Worm (Caenorhabditis elegans) whole organism, L4 larva: ENCODE results near the gene R09E10.13.
A peak's percentile ranks its signal among the peaks of the same experiment; 100 is the strongest.

Experiments used
- D1046.2 ChIP-seq: fragments of 200-800 bp; sonication (Bioruptor generic); IDR thresholded peaks from 2 replicates; pipeline ENCODE4 v1.3.6; 2022; ENCODE audit warnings: missing genetic modification characterization, missing compliant biosample characterization
- F10B5.3 ChIP-seq: sonication (generic microtip); optimal IDR thresholded peaks from 2 replicates; lab custom pipeline; 2016; ENCODE audit warnings: mild to moderate bottlenecking, missing genetic modification characterization, missing compliant biosample characterization
- F26F4.8 ChIP-seq: fragments of 200-800 bp; sonication (Bioruptor generic); conservative IDR thresholded peaks from 2 replicates; pipeline ENCODE4 v1.3.6; 2022; ENCODE audit warnings: missing genetic modification characterization, missing compliant biosample characterization
- F37D6.2 ChIP-seq: sonication (generic microtip); optimal IDR thresholded peaks from 2 replicates; lab custom pipeline; 2016; ENCODE audit warnings: mild to moderate bottlenecking, missing genetic modification characterization, missing compliant biosample characterization
- F44E2.7 ChIP-seq: fragments of 200-800 bp; sonication (Bioruptor generic); IDR thresholded peaks from 2 replicates; pipeline ENCODE4 v2.1.2; 2022; ENCODE audit warnings: missing genetic modification characterization, missing compliant biosample characterization
- F49E8.2 ChIP-seq: sonication (generic microtip); optimal IDR thresholded peaks from 2 replicates; lab custom pipeline; 2016; ENCODE audit warnings: missing compliant biosample characterization, mild to moderate bottlenecking, missing genetic modification characterization, borderline replicate concordance
- T20F7.1 ChIP-seq: fragments of 200-800 bp; sonication (Bioruptor generic); optimal IDR thresholded peaks from 2 replicates; lab custom pipeline; 2018; ENCODE audit warnings: mild to moderate bottlenecking, missing genetic modification characterization, missing compliant biosample characterization
- Y48G9A.11 ChIP-seq: fragments of 200-800 bp; sonication (Bioruptor generic); IDR thresholded peaks from 2 replicates; pipeline ENCODE4 v1.3.6; 2022; ENCODE audit warnings: missing genetic modification reagents, missing genetic modification characterization, missing compliant biosample characterization
- ZK546.5 ChIP-seq, 2 experiments: sonication (generic microtip); optimal IDR thresholded peaks; 2 replicates each; lab custom pipeline; 2017; ENCODE audit warnings: missing biosample characterization in 2 of 2, missing genetic modification characterization in 2 of 2
- ama-1 ChIP-seq: fragments of 150-350 bp; optimal IDR thresholded peaks from 2 replicates; lab custom pipeline; 2014; ENCODE audit warnings: inconsistent platforms, mixed read lengths
- arid-1 ChIP-seq: fragments of 200-800 bp; sonication (Bioruptor generic); conservative IDR thresholded peaks from 2 replicates; pipeline ENCODE4 v1.3.6; 2022; ENCODE audit warnings: missing genetic modification reagents, missing genetic modification characterization, missing compliant biosample characterization
- attf-4 ChIP-seq: sonication (generic microtip); optimal IDR thresholded peaks from 3 replicates; lab custom pipeline; 2017; ENCODE audit warnings: missing biosample characterization, missing genetic modification characterization
- ceh-20 ChIP-seq: fragments of 200-800 bp; sonication (Bioruptor generic); IDR thresholded peaks from 2 replicates; pipeline ENCODE4 v1.3.6; 2022; ENCODE audit warnings: missing genetic modification reagents, missing genetic modification characterization, missing compliant biosample characterization
- ceh-28 ChIP-seq: fragments of 150-350 bp; optimal IDR thresholded peaks from 2 replicates; lab custom pipeline; 2014; ENCODE audit warnings: missing biosample characterization, missing genetic modification reagents, missing genetic modification characterization
- ceh-32 ChIP-seq: sonication (generic microtip); optimal IDR thresholded peaks from 2 replicates; lab custom pipeline; 2016; ENCODE audit warnings: mild to moderate bottlenecking, missing genetic modification characterization, missing compliant biosample characterization; ENCODE audit not compliant: poor library complexity
- ceh-82 ChIP-seq: sonication (generic microtip); optimal IDR thresholded peaks from 2 replicates; lab custom pipeline; 2017; ENCODE audit warnings: missing biosample characterization, missing genetic modification characterization
- ces-1 ChIP-seq: fragments of 150-350 bp; sonication (generic microtip); optimal IDR thresholded peaks from 4 replicates; lab custom pipeline; 2014; ENCODE audit warnings: missing biosample characterization, missing genetic modification reagents, missing genetic modification characterization
- daf-12 ChIP-seq: fragments of 150-350 bp; optimal IDR thresholded peaks from 2 replicates; lab custom pipeline; 2014; ENCODE audit warnings: missing biosample characterization, missing genetic modification reagents, missing genetic modification characterization
- dmd-8 ChIP-seq: fragments of 200-800 bp; sonication (Bioruptor generic); IDR thresholded peaks from 2 replicates; pipeline ENCODE4 v1.3.6; 2022; ENCODE audit warnings: missing genetic modification characterization, missing compliant biosample characterization
- dpl-1 ChIP-seq: fragments of 150-350 bp; optimal IDR thresholded peaks from 2 replicates; lab custom pipeline; 2014; ENCODE audit warnings: missing biosample characterization, missing genetic modification reagents, missing genetic modification characterization
- dve-1 ChIP-seq: sonication (generic microtip); optimal IDR thresholded peaks from 2 replicates; lab custom pipeline; 2017; ENCODE audit warnings: antibody characterized with exemption, mild to moderate bottlenecking, missing genetic modification characterization, missing compliant biosample characterization; ENCODE audit not compliant: insufficient read depth
- hif-1 ChIP-seq, 2 experiments: sonication (generic microtip); optimal IDR thresholded peaks; 2 replicates each; lab custom pipeline; 2016 to 2017; ENCODE audit warnings: missing compliant biosample characterization in 2 of 2, missing genetic modification characterization in 2 of 2, missing genetic modification reagents in 2 of 2, missing genotype in 2 of 2, mild to moderate bottlenecking in 1 of 2
- hlh-11 ChIP-seq: fragments of 200-800 bp; sonication (Bioruptor generic); optimal IDR thresholded peaks from 2 replicates; lab custom pipeline; 2018; ENCODE audit warnings: mild to moderate bottlenecking, missing genetic modification characterization, missing compliant biosample characterization
- hmg-1.1 ChIP-seq: fragments of 200-800 bp; sonication (Bioruptor generic); IDR thresholded peaks from 2 replicates; pipeline ENCODE4 v1.3.6; 2022; ENCODE audit warnings: missing genetic modification reagents, missing genetic modification characterization, missing compliant biosample characterization
- lin-15B ChIP-seq: fragments of 150-350 bp; sonication (generic microtip); optimal IDR thresholded peaks from 3 replicates; lab custom pipeline; 2014; ENCODE audit warnings: missing biosample characterization, missing genetic modification characterization
- lin-39 ChIP-seq: fragments of 150-350 bp; optimal IDR thresholded peaks from 2 replicates; lab custom pipeline; 2014; ENCODE audit warnings: missing biosample characterization, missing genetic modification reagents, missing genetic modification characterization
- lir-3 ChIP-seq: sonication (generic microtip); optimal IDR thresholded peaks from 2 replicates; lab custom pipeline; 2016; ENCODE audit warnings: mild to moderate bottlenecking, missing genetic modification characterization, missing compliant biosample characterization
- madf-5 ChIP-seq, 2 experiments: fragments of 200-800 bp; sonication (Bioruptor generic); IDR thresholded peaks; 2 replicates each; pipeline ENCODE4 v1.3.6; 2022; ENCODE audit warnings: missing compliant biosample characterization in 2 of 2, missing genetic modification characterization in 2 of 2
- madf-9 ChIP-seq: fragments of 200-800 bp; sonication (Bioruptor generic); conservative IDR thresholded peaks from 2 replicates; pipeline ENCODE4 v1.3.6; 2022; ENCODE audit warnings: missing genetic modification reagents, missing genetic modification characterization, missing compliant biosample characterization
- mdt-29 ChIP-seq: fragments of 200-800 bp; sonication (Bioruptor generic); IDR thresholded peaks from 2 replicates; pipeline ENCODE4 v1.3.6; 2022; ENCODE audit warnings: missing genetic modification reagents, missing genetic modification characterization, missing compliant biosample characterization
- mes-2 ChIP-seq: sonication (generic microtip); optimal IDR thresholded peaks from 2 replicates; lab custom pipeline; 2016; ENCODE audit warnings: missing genotype, mild to moderate bottlenecking, missing genetic modification characterization, missing compliant biosample characterization; ENCODE audit not compliant: poor library complexity, severe bottlenecking
- nhr-102 ChIP-seq: sonication (generic microtip); optimal IDR thresholded peaks from 2 replicates; lab custom pipeline; 2016; ENCODE audit warnings: mild to moderate bottlenecking, missing genetic modification characterization, moderate library complexity, missing compliant biosample characterization
- nhr-11 ChIP-seq: fragments of 150-350 bp; optimal IDR thresholded peaks from 2 replicates; lab custom pipeline; 2014; ENCODE audit warnings: missing biosample characterization, missing genetic modification characterization
- nhr-237 ChIP-seq: sonication (generic microtip); optimal IDR thresholded peaks from 2 replicates; lab custom pipeline; 2017; ENCODE audit warnings: missing biosample characterization, missing genetic modification characterization
- nhr-41 ChIP-seq: fragments of 200-800 bp; sonication (Bioruptor generic); IDR thresholded peaks from 2 replicates; pipeline ENCODE4 v1.3.6; 2022; ENCODE audit warnings: missing genetic modification reagents, missing genetic modification characterization, missing compliant biosample characterization
- nhr-42 ChIP-seq: fragments of 200-800 bp; sonication (Bioruptor generic); IDR thresholded peaks from 2 replicates; pipeline ENCODE4 v1.3.6; 2022; ENCODE audit warnings: missing genetic modification characterization, missing compliant biosample characterization
- nhr-6 ChIP-seq: fragments of 150-350 bp; optimal IDR thresholded peaks from 2 replicates; lab custom pipeline; 2014; ENCODE audit warnings: missing biosample characterization, missing genetic modification characterization
- nhr-76 ChIP-seq: fragments of 150-350 bp; optimal IDR thresholded peaks from 2 replicates; lab custom pipeline; 2014; ENCODE audit warnings: missing biosample characterization, missing genetic modification characterization
- nhr-77 ChIP-seq: fragments of 150-350 bp; optimal IDR thresholded peaks from 2 replicates; lab custom pipeline; 2014; ENCODE audit warnings: missing biosample characterization, missing genetic modification characterization
- pha-4 ChIP-seq, 2 experiments: fragments of 150-350 bp in 1 of 2; fragments of 200-800 bp in 1 of 2; sonication (Bioruptor generic) in 1 of 2; IDR thresholded peaks in 1 of 2; optimal IDR thresholded peaks in 1 of 2; 2 replicates each; pipeline versions ENCODE4 v1.3.6 to Lab custom; 2014 to 2022; ENCODE audit warnings: missing genetic modification characterization in 2 of 2, missing genetic modification reagents in 2 of 2, missing biosample characterization in 1 of 2, missing compliant biosample characterization in 1 of 2
- pqm-1 ChIP-seq: sonication (generic microtip); optimal IDR thresholded peaks from 2 replicates; lab custom pipeline; 2017; ENCODE audit warnings: missing biosample characterization, missing genetic modification characterization
- skn-1 ChIP-seq: fragments of 150-350 bp; optimal IDR thresholded peaks from 2 replicates; lab custom pipeline; 2014; ENCODE audit warnings: missing biosample characterization, missing genetic modification characterization
- snpc-4 ChIP-seq: fragments of 150-350 bp; optimal IDR thresholded peaks from 2 replicates; lab custom pipeline; 2014; ENCODE audit warnings: missing biosample characterization, missing genetic modification characterization
- spr-1 ChIP-seq: sonication (generic microtip); optimal IDR thresholded peaks from 2 replicates; lab custom pipeline; 2016; ENCODE audit warnings: mild to moderate bottlenecking, missing genetic modification characterization, missing compliant biosample characterization
- spr-3 ChIP-seq: fragments of 200-800 bp; sonication (Bioruptor generic); optimal IDR thresholded peaks from 2 replicates; lab custom pipeline; 2018; ENCODE audit warnings: mild to moderate bottlenecking, missing genetic modification characterization, missing compliant biosample characterization
- tag-97 ChIP-seq: fragments of 200-800 bp; sonication (Bioruptor generic); IDR thresholded peaks from 2 replicates; pipeline ENCODE4 v1.3.6; 2022; ENCODE audit warnings: missing genetic modification characterization, missing compliant biosample characterization
- unc-39 ChIP-seq: sonication (generic microtip); optimal IDR thresholded peaks from 2 replicates; lab custom pipeline; 2017; ENCODE audit warnings: missing biosample characterization, missing genetic modification characterization
- unc-62 ChIP-seq, 3 experiments: fragments of 150-350 bp in 1 of 3; sonication (generic microtip); optimal IDR thresholded peaks in 2 of 3; peaks in 1 of 3; 1 replicate in 1 of 3; 2 replicates in 2 of 3; lab custom pipeline; 2014 to 2017; ENCODE audit warnings: missing biosample characterization in 3 of 3, missing genetic modification characterization in 3 of 3, missing genetic modification reagents in 3 of 3, missing genotype in 1 of 3
- zag-1 ChIP-seq: fragments of 150-350 bp; optimal IDR thresholded peaks from 2 replicates; lab custom pipeline; 2014; ENCODE audit warnings: missing biosample characterization, missing genetic modification characterization
- zfp-2 ChIP-seq: sonication (generic microtip); optimal IDR thresholded peaks from 2 replicates; lab custom pipeline; 2016; ENCODE audit warnings: mild to moderate bottlenecking, missing genetic modification characterization, missing compliant biosample characterization
- ztf-11 ChIP-seq: fragments of 150-350 bp; optimal IDR thresholded peaks from 2 replicates; lab custom pipeline; 2014; ENCODE audit warnings: missing biosample characterization, missing genetic modification characterization
- ztf-7 ChIP-seq: fragments of 150-350 bp; optimal IDR thresholded peaks from 2 replicates; lab custom pipeline; 2014; ENCODE audit warnings: missing biosample characterization, missing genetic modification characterization

The R09E10.13 gene

ce11 chrIV:10250577-10251075, 44.3 kb downstream of the R09E10.13 start, which contains the start of gene daf-14 (continued):
- TF ChIP-seq nhr-41 (GFP tag; lab: Robert Waterston, UW) = no peak
- no peak for TF ChIP-seq tag-97
- no peak for TF ChIP-seq madf-5 (GFP tag; IDR thresholded peaks at IDR 0.05; lab: Robert Waterston, UW)
- no peak for TF ChIP-seq lin-15B (tag; lab: Kevin White, UChicago)
- TF ChIP-seq dve-1 (tag; lab: Kevin White, UChicago) = peak; percentile 77
- no peak for TF ChIP-seq pha-4 (GFP tag; IDR thresholded peaks at IDR 0.05; lab: Robert Waterston, UW)
- no peak for TF ChIP-seq pha-4 (tag; optimal IDR thresholded peaks at IDR 0.05; lab: Kevin White, UChicago)
- TF ChIP-seq spr-3 (GFP tag; lab: Kevin White, UChicago) = no peak
- no peak for TF ChIP-seq nhr-237 (tag; lab: Kevin White, UChicago)
- no peak for TF ChIP-seq nhr-102 (tag; lab: Kevin White, UChicago)
- TF ChIP-seq F37D6.2 (tag; lab: Kevin White, UChicago) = no peak
- no peak for TF ChIP-seq Y48G9A.11 (GFP tag; lab: Robert Waterston, UW)
- TF ChIP-seq hmg-1.1 (GFP tag; lab: Robert Waterston, UW) = no peak
- no peak for TF ChIP-seq ceh-20
- no peak for TF ChIP-seq spr-1 (tag; lab: Kevin White, UChicago)
- peak in 1 of 2 experiments; percentile 12 for TF ChIP-seq unc-62 (GFP tag; optimal IDR thresholded peaks at IDR 0.05 in 1 of 2; lab: Kevin White, UChicago)
- TF ChIP-seq unc-62 (tag; optimal IDR thresholded peaks at IDR 0.05; lab: Kevin White, UChicago) = no peak
- no peak for TF ChIP-seq mdt-29 (GFP tag; lab: Robert Waterston, UW)
- TF ChIP-seq madf-9 (GFP tag; lab: Robert Waterston, UW) = no peak
- no peak for TF ChIP-seq nhr-42 (GFP tag; lab: Robert Waterston, UW)
- TF ChIP-seq lir-3 (tag; lab: Kevin White, UChicago) = no peak
- no peak for TF ChIP-seq F49E8.2 (tag; lab: Kevin White, UChicago)
- TF ChIP-seq lin-39 (tag; lab: Kevin White, UChicago) = no peak
- TF ChIP-seq snpc-4 (tag; lab: Kevin White, UChicago) = no peak
- TF ChIP-seq unc-39 (tag; lab: Kevin White, UChicago) = no peak
- TF ChIP-seq nhr-11 (tag; lab: Kevin White, UChicago) = no peak
- TF ChIP-seq zag-1 = no peak
- TF ChIP-seq ces-1 (GFP tag; lab: Kevin White, UChicago) = no peak
- no peak for TF ChIP-seq ceh-28 (tag; lab: Kevin White, UChicago)
- no peak for TF ChIP-seq arid-1 (GFP tag; lab: Robert Waterston, UW)
- no peak for TF ChIP-seq ztf-11 (tag; lab: Kevin White, UChicago)
- TF ChIP-seq ztf-7 (tag; lab: Kevin White, UChicago) = no peak
- peak; percentile 65 for TF ChIP-seq hlh-11 (tag; lab: Kevin White, UChicago)
- no peak for TF ChIP-seq attf-4
- no peak for TF ChIP-seq T20F7.1 (GFP tag; lab: Kevin White, UChicago)
- TF ChIP-seq ama-1 (lab: Kevin White, UChicago) = no peak
- no peak for TF ChIP-seq F26F4.8 (GFP tag; lab: Robert Waterston, UW)
- no peak for TF ChIP-seq F10B5.3
- TF ChIP-seq dpl-1 (GFP tag; lab: Kevin White, UChicago) = peak; percentile 15
- TF ChIP-seq nhr-76 (tag; lab: Kevin White, UChicago) = no peak
- no peak for TF ChIP-seq pqm-1 (tag; lab: Kevin White, UChicago)
- TF ChIP-seq daf-12 = no peak
- no peak for TF ChIP-seq ZK546.5 (tag; optimal IDR thresholded peaks at IDR 0.05; lab: Kevin White, UChicago)
- TF ChIP-seq dmd-8 (GFP tag; lab: Robert Waterston, UW) = no peak
- no peak for TF ChIP-seq ceh-82 (tag; lab: Kevin White, UChicago)
- TF ChIP-seq skn-1 (tag; lab: Kevin White, UChicago) = no peak
- peak; percentile 30 for TF ChIP-seq nhr-77
- no peak for TF ChIP-seq nhr-6 (tag; lab: Kevin White, UChicago)
- no peak for TF ChIP-seq F44E2.7 (GFP tag; lab: Robert Waterston, UW)
- no peak for TF ChIP-seq ceh-32 (tag; lab: Kevin White, UChicago)
- TF ChIP-seq D1046.2 (GFP tag; lab: Robert Waterston, UW) = no peak
- TF ChIP-seq hif-1 (tag; optimal IDR thresholded peaks at IDR 0.05; lab: Kevin White, UChicago) = no peak
- no peak for TF ChIP-seq mes-2
- TF ChIP-seq zfp-2 (tag; lab: Kevin White, UChicago) = no peak
